Worm (Caenorhabditis elegans) whole organism, young adult: ENCODE results near the gene lmbr-1.

Experiments
- Y67H2A.10 ChIP-seq: fragments of 200-800 bp; sonication (Bioruptor generic); conservative IDR thresholded peaks from 2 replicates; pipeline ENCODE4 v1.3.6; 2022; ENCODE audit warnings: missing genetic modification reagents, missing genetic modification characterization, missing compliant biosample characterization
- akir-1 ChIP-seq: fragments of 200-800 bp; sonication (Bioruptor generic); optimal IDR thresholded peaks from 2 replicates; lab custom pipeline; 2018; ENCODE audit warnings: mild to moderate bottlenecking, missing genetic modification characterization, moderate library complexity, missing compliant biosample characterization
- mxl-1 ChIP-seq: sonication (generic microtip); optimal IDR thresholded peaks from 2 replicates; lab custom pipeline; 2016; ENCODE audit warnings: missing genetic modification characterization, missing compliant biosample characterization
- nhr-179 ChIP-seq: sonication (generic microtip); optimal IDR thresholded peaks from 2 replicates; lab custom pipeline; 2016; ENCODE audit warnings: mild to moderate bottlenecking, missing genetic modification characterization, missing compliant biosample characterization
- unc-130 ChIP-seq: sonication (generic microtip); optimal IDR thresholded peaks from 2 replicates; lab custom pipeline; 2016; ENCODE audit warnings: missing genetic modification reagents, missing genetic modification characterization, missing compliant biosample characterization

DNA sequence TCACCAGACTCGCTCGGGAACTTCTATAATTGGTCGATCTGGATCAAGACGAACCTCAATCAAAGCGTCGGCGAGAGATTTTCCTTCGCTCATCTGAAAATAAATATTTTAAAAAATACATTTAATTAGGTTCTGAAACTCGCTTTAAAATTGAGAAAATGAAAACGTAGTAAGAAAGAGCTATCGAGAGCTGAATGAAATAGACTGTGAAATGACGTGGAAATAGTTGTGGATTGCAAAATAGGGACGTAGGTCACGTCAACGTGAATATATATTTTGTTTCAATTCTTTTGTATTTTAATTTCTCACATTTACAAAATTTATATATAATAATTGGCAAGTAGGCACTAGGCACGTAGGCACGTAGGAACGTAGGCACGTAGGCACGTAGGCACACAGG is 37.6 kb upstream of the lmbr-1 start, which contains the start of gene ZC262.4:
- no peak for TF ChIP-seq unc-130 (GFP tag; lab: Kevin White, UChicago)
- TF ChIP-seq nhr-179 (tag; lab: Kevin White, UChicago) = no peak
- TF ChIP-seq mxl-1 = no peak
- TF ChIP-seq akir-1 (GFP tag; lab: Kevin White, UChicago) = no peak
- no peak for TF ChIP-seq Y67H2A.10 (GFP tag; lab: Robert Waterston, UW)
